Worm (Caenorhabditis elegans): ENCODE data around the gene fbxb-106.

ce11 chrII:2762108-2762507 is at the start of gene fbxb-106:
- TF ChIP-seq ama-1 (optimal IDR thresholded peaks at IDR 0.05) = no peak
- no peak for TF ChIP-seq tra-4 (tag; optimal IDR thresholded peaks at IDR 0.05)
- no peak for TF ChIP-seq tbx-37 (GFP tag; conservative IDR thresholded peaks at IDR 0.05)
- TF ChIP-seq B0310.2 (tag; optimal IDR thresholded peaks at IDR 0.05) = no peak
- TF ChIP-seq ceh-36 (tag; optimal IDR thresholded peaks at IDR 0.05) = no peak
- TF ChIP-seq flt-1 (GFP tag; IDR thresholded peaks at IDR 0.05) = no peak
- TF ChIP-seq pes-1 (GFP tag; IDR thresholded peaks at IDR 0.05) = no peak
- TF ChIP-seq tbx-11 (GFP tag; IDR thresholded peaks at IDR 0.05) = no peak

Data from whole organism, early embryonic.